Fruit fly (Drosophila melanogaster): Measurements from ENCODE around the gene CG42747.

CG42747 gene

dm6 chr3L:6488405-6488804 lies 88.0 kb downstream of the CG42747 start, which contains the start of the genes CG10147 and Bulli (continued):
- peak; percentile 78 for TF ChIP-seq luna (GFP tag; optimal IDR thresholded peaks at IDR 0.05)
- peak; percentile 98 for TF ChIP-seq CG10366 (GFP tag; IDR thresholded peaks at IDR 0.05)
- TF ChIP-seq CG7271 (tag; optimal IDR thresholded peaks at IDR 0.05): peak; percentile 95
- peak; percentile 96 for TF ChIP-seq sna (GFP tag; IDR thresholded peaks at IDR 0.05; ENCODE audit: partially characterized antibody)
- peak; percentile 98 for TF ChIP-seq az2 (GFP tag; optimal IDR thresholded peaks at IDR 0.05)
- TF ChIP-seq CG6854 (GFP tag; optimal IDR thresholded peaks at IDR 0.05): peak; percentile 80
- peak; percentile 86 for TF ChIP-seq hkb (optimal IDR thresholded peaks at IDR 0.05)
- TF ChIP-seq hkb (GFP tag; IDR thresholded peaks at IDR 0.05): peak; percentile 96
- no peak for TF ChIP-seq br (optimal IDR thresholded peaks at IDR 0.05)
- TF ChIP-seq CG3995 (GFP tag; optimal IDR thresholded peaks at IDR 0.05): peak; percentile 86
- TF ChIP-seq ssp (GFP tag; IDR thresholded peaks at IDR 0.05): peak; percentile 94
- peak; percentile 99 for TF ChIP-seq CG11456 (GFP tag; IDR thresholded peaks at IDR 0.05)
- peak; percentile 79 for TF ChIP-seq NK7.1 (GFP tag; optimal IDR thresholded peaks at IDR 0.05)
- peak; percentile 88 for TF ChIP-seq CG17802 (tag; optimal IDR thresholded peaks at IDR 0.05)
- peak; percentile 94 for TF ChIP-seq CG43689 (GFP tag; IDR thresholded peaks at IDR 0.05)
- peak; percentile 98 for TF ChIP-seq CG32532 (GFP tag; IDR thresholded peaks at IDR 0.05)
- TF ChIP-seq wdn (GFP tag; IDR thresholded peaks at IDR 0.05): peak; percentile 92
- TF ChIP-seq CG3838 (GFP tag; optimal IDR thresholded peaks at IDR 0.05): peak; percentile 92
- peak; percentile 96 for TF ChIP-seq caup (GFP tag; optimal IDR thresholded peaks at IDR 0.05; ENCODE audit: severe bottlenecking)
- peak; percentile 92 for TF ChIP-seq CG6813 (GFP tag; optimal IDR thresholded peaks at IDR 0.05)
- no peak for TF ChIP-seq CG1832 (GFP tag; optimal IDR thresholded peaks at IDR 0.05)
- peak in 1 of 3 experiments; percentile 99 for TF ChIP-seq lola (GFP tag; optimal IDR thresholded peaks at IDR 0.05)
- peak; percentile 59 for TF ChIP-seq Hand (GFP tag; optimal IDR thresholded peaks at IDR 0.05)
- TF ChIP-seq CG16863 (GFP tag; optimal IDR thresholded peaks at IDR 0.05): peak; percentile 92
- TF ChIP-seq ranshi (GFP tag; IDR thresholded peaks at IDR 0.05): peak; percentile 99
- peak; percentile 80 for TF ChIP-seq ash1 (GFP tag; optimal IDR thresholded peaks at IDR 0.05)
- peak; percentile 98 for TF ChIP-seq ase (GFP tag; IDR thresholded peaks at IDR 0.05)
- TF ChIP-seq kni (GFP tag; optimal IDR thresholded peaks at IDR 0.05): peak; percentile 69
- TF ChIP-seq CG32772 (GFP tag; IDR thresholded peaks at IDR 0.05): peak; percentile 99
- TF ChIP-seq CG1647 (GFP tag; optimal IDR thresholded peaks at IDR 0.05): peak; percentile 96
- peak; percentile 94 for TF ChIP-seq Oaz (GFP tag; IDR thresholded peaks at IDR 0.05)
- TF ChIP-seq Dfd (GFP tag; optimal IDR thresholded peaks at IDR 0.05): no peak
- TF ChIP-seq Stat92E (GFP tag; optimal IDR thresholded peaks at IDR 0.05): peak in 1 of 3 experiments; percentile 90
- TF ChIP-seq ewg (GFP tag; optimal IDR thresholded peaks at IDR 0.05): peak; percentile 94
- peak; percentile 94 for TF ChIP-seq zfh2 (GFP tag; optimal IDR thresholded peaks at IDR 0.05)
- TF ChIP-seq CG10209 (GFP tag; optimal IDR thresholded peaks at IDR 0.05): peak; percentile 98
- TF ChIP-seq CG15479 (GFP tag; optimal IDR thresholded peaks at IDR 0.05): peak; percentile 37
- TF ChIP-seq Myb (GFP tag; optimal IDR thresholded peaks at IDR 0.05): peak; percentile 49
- TF ChIP-seq CG6175 (GFP tag; IDR thresholded peaks at IDR 0.05): peak; percentile 97
- TF ChIP-seq cas (GFP tag; IDR thresholded peaks at IDR 0.05): peak; percentile 96
- TF ChIP-seq Meics (GFP tag; optimal IDR thresholded peaks at IDR 0.05): peak; percentile 95
- TF ChIP-seq CG15601 (tag; optimal IDR thresholded peaks at IDR 0.05): peak; percentile 95
- peak; percentile 92 for TF ChIP-seq CG17912 (GFP tag; optimal IDR thresholded peaks at IDR 0.05)
- TF ChIP-seq CG12104 (GFP tag; optimal IDR thresholded peaks at IDR 0.05): peak; percentile 95
- TF ChIP-seq stwl (tag; optimal IDR thresholded peaks at IDR 0.05): peak; percentile 91
- TF ChIP-seq ATbp (GFP tag; optimal IDR thresholded peaks at IDR 0.05): peak; percentile 84
- peak; percentile 90 for TF ChIP-seq CG6791 (GFP tag; IDR thresholded peaks at IDR 0.05; ENCODE audit: partially characterized antibody)
- TF ChIP-seq CG7786 (GFP tag; optimal IDR thresholded peaks at IDR 0.05): peak; percentile 92
- TF ChIP-seq mam (GFP tag; optimal IDR thresholded peaks at IDR 0.05): peak; percentile 97
- peak; percentile 97 for TF ChIP-seq CG11085 (GFP tag; IDR thresholded peaks at IDR 0.05)
- TF ChIP-seq CG14710 (tag; optimal IDR thresholded peaks at IDR 0.05): peak; percentile 98
